Worm (Caenorhabditis elegans): ENCODE results near the gene sra-29.

DNA sequence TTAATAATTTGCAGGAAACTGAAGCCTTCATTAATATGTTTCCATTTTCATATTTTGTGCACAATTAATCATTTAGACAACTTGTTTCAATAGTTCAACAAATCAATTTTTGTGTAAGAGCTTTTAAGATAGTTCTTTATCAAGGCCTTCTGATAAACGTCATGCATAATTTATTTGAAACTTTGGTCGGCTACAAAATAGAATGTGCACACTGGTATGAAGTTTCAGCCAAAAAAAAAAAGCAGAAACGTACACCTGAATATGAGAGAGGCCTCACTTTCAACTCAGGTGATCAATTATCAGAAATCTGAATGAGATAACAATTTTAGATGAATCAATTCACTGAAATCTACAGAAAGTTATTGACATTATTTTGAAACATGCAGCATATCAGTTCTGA lies 39.0 kb upstream of the sra-29 start:
- no peak for TF ChIP-seq nfya-2 (GFP tag; IDR thresholded peaks at IDR 0.05)
- no peak for TF ChIP-seq snpc-4 (GFP tag; optimal IDR thresholded peaks at IDR 0.05)
- TF ChIP-seq snpc-4 (tag; optimal IDR thresholded peaks at IDR 0.05) = no peak
- no peak for TF ChIP-seq pha-4 (tag; optimal IDR thresholded peaks at IDR 0.05)
- TF ChIP-seq Y79H2A.3 (GFP tag; conservative IDR thresholded peaks at IDR 0.05) = no peak
- no peak for TF ChIP-seq Y53G8AR.9 (GFP tag; conservative IDR thresholded peaks at IDR 0.05)
- TF ChIP-seq aptf-2 (GFP tag; conservative IDR thresholded peaks at IDR 0.05) = no peak
- TF ChIP-seq atf-7 (tag; optimal IDR thresholded peaks at IDR 0.05) = no peak
